Fruit fly (Drosophila melanogaster) whole organism, wandering third instar larva: ENCODE measurements around the gene CycD.

ENCODE experiments used
- Abd-B ChIP-seq: fragments of >200 bp; optimal IDR thresholded peaks from 2 replicates; lab custom pipeline; 2017; ENCODE audit warnings: missing biosample characterization, missing genetic modification characterization
- CG32264 ChIP-seq: fragments of 200-800 bp; sonication (Bioruptor generic); optimal IDR thresholded peaks from 2 replicates; lab custom pipeline; 2016; ENCODE audit warnings: missing biosample characterization, missing genetic modification characterization
- CG9705 ChIP-seq: fragments of 200-800 bp; sonication (Bioruptor generic); optimal IDR thresholded peaks from 2 replicates; lab custom pipeline; 2018; ENCODE audit warnings: missing biosample characterization, mild to moderate bottlenecking, missing genetic modification characterization
- Dif ChIP-seq: fragments of 200-275, 200-300 bp; sonication (Bioruptor generic); optimal IDR thresholded peaks from 2 replicates; lab custom pipeline; 2018; ENCODE audit warnings: missing biosample characterization, missing genetic modification characterization; ENCODE audit not compliant: partially characterized antibody
- HLH106 ChIP-seq: fragments of 200-800 bp; optimal IDR thresholded peaks from 3 replicates; lab custom pipeline; 2019; ENCODE audit warnings: missing biosample characterization, mild to moderate bottlenecking, missing genetic modification characterization, moderate library complexity
- Hnf4 ChIP-seq: fragments of 200-800 bp; sonication (Bioruptor generic); optimal IDR thresholded peaks from 2 replicates; lab custom pipeline; 2016; ENCODE audit warnings: missing biosample characterization, mild to moderate bottlenecking, missing genetic modification characterization
- Hr78 ChIP-seq: fragments of >200 bp; optimal IDR thresholded peaks from 2 replicates; lab custom pipeline; 2017; ENCODE audit warnings: missing biosample characterization, missing genetic modification characterization
- Hr83 ChIP-seq: fragments of 200-300 bp; sonication (Bioruptor generic); optimal IDR thresholded peaks from 2 replicates; lab custom pipeline; 2016; ENCODE audit warnings: missing biosample characterization, mild to moderate bottlenecking, missing genetic modification characterization, moderate library complexity; ENCODE audit not compliant: poor library complexity, severe bottlenecking
- Jra ChIP-seq: sonication (Bioruptor generic); optimal IDR thresholded peaks from 2 replicates; lab custom pipeline; 2016; ENCODE audit warnings: missing biosample characterization, missing genetic modification characterization
- Mio ChIP-seq: sonication (Bioruptor generic); optimal IDR thresholded peaks from 2 replicates; lab custom pipeline; 2016; ENCODE audit warnings: missing biosample characterization, missing genetic modification characterization
- Myc ChIP-seq: fragments of >200 bp; optimal IDR thresholded peaks from 2 replicates; lab custom pipeline; 2017
- N ChIP-seq: fragments of >200 bp; optimal IDR thresholded peaks from 2 replicates; lab custom pipeline; 2018; ENCODE audit warnings: missing biosample characterization, missing external identifiers, missing genetic modification characterization
- OdsH ChIP-seq: fragments of 200-800 bp; sonication (Bioruptor generic); optimal IDR thresholded peaks from 2 replicates; lab custom pipeline; 2016; ENCODE audit warnings: missing biosample characterization, mild to moderate bottlenecking, missing genetic modification characterization
- Rel ChIP-seq, 2 experiments: fragments of 200-800 bp; sonication (Bioruptor generic) in 1 of 2; optimal IDR thresholded peaks; 2 replicates in 1 of 2; 3 replicates in 1 of 2; lab custom pipeline; 2016 to 2019; ENCODE audit warnings: mild to moderate bottlenecking in 2 of 2, missing biosample characterization in 2 of 2, missing genetic modification characterization in 2 of 2, moderate library complexity in 1 of 2
- Sp1 ChIP-seq: fragments of 200-800 bp; sonication (Bioruptor generic); optimal IDR thresholded peaks from 3 replicates; lab custom pipeline; 2019; ENCODE audit warnings: missing biosample characterization, mild to moderate bottlenecking, missing genetic modification characterization, moderate library complexity
- Vsx2 ChIP-seq: fragments of 200-300, 225-300 bp; sonication (Bioruptor generic); optimal IDR thresholded peaks from 2 replicates; lab custom pipeline; 2018; ENCODE audit warnings: missing biosample characterization, missing genetic modification characterization; ENCODE audit not compliant: partially characterized antibody
- br ChIP-seq: fragments of 200-800 bp; sonication (Bioruptor generic); optimal IDR thresholded peaks from 2 replicates; lab custom pipeline; 2016; ENCODE audit warnings: missing biosample characterization, missing genetic modification characterization
- brk ChIP-seq: fragments of 200-800 bp; sonication (Bioruptor generic); optimal IDR thresholded peaks from 2 replicates; lab custom pipeline; 2016; ENCODE audit warnings: missing biosample characterization, mild to moderate bottlenecking, missing genetic modification characterization
- dsf ChIP-seq: sonication (Bioruptor generic); optimal IDR thresholded peaks from 2 replicates; lab custom pipeline; 2016; ENCODE audit warnings: missing biosample characterization, missing genetic modification characterization, borderline replicate concordance
- foxo ChIP-seq, 2 experiments: fragments of 200-800 bp; sonication (Bioruptor generic); optimal IDR thresholded peaks; 2 replicates in 1 of 2; 3 replicates in 1 of 2; lab custom pipeline; 2016 to 2017; ENCODE audit warnings: missing biosample characterization in 2 of 2, missing genetic modification characterization in 2 of 2
- fru ChIP-seq: fragments of 200-800 bp; sonication (Bioruptor generic); optimal IDR thresholded peaks from 3 replicates; lab custom pipeline; 2016; ENCODE audit warnings: missing biosample characterization, mild to moderate bottlenecking, missing genetic modification characterization
- lola ChIP-seq: fragments of >200 bp; optimal IDR thresholded peaks from 2 replicates; lab custom pipeline; 2017; ENCODE audit warnings: missing biosample characterization, missing genetic modification characterization
- pan ChIP-seq: fragments of >200 bp; optimal IDR thresholded peaks from 2 replicates; lab custom pipeline; 2017
- psq ChIP-seq: fragments of 200-800 bp; sonication (Bioruptor generic); optimal IDR thresholded peaks from 3 replicates; lab custom pipeline; 2017; ENCODE audit warnings: missing biosample characterization, mild to moderate bottlenecking, missing genetic modification characterization, moderate library complexity
- rgr ChIP-seq: fragments of 200-800 bp; sonication (Bioruptor generic); optimal IDR thresholded peaks from 3 replicates; lab custom pipeline; 2016; ENCODE audit warnings: missing biosample characterization, mild to moderate bottlenecking, missing genetic modification characterization
- sage ChIP-seq: fragments of 200-800 bp; sonication (Bioruptor generic); optimal IDR thresholded peaks from 2 replicates; lab custom pipeline; 2016; ENCODE audit warnings: missing biosample characterization, mild to moderate bottlenecking, missing genetic modification characterization
- sv ChIP-seq: fragments of 200-800 bp; sonication (Bioruptor generic); optimal IDR thresholded peaks from 3 replicates; lab custom pipeline; 2016; ENCODE audit warnings: missing biosample characterization, missing genetic modification characterization

CycD gene

dm6 chrX:15887247-15887616 is 22.2 kb downstream of the CycD start, which contains the start of gene tay:
Gene tay, minus strand, starts transcription at chrX:15887311.
- peak; percentile 4 for TF ChIP-seq Hr83 (GFP tag; lab: Kevin White, UChicago)
- TF ChIP-seq Rel (GFP tag; optimal IDR thresholded peaks at IDR 0.05; lab: Kevin White, UChicago): no peak
- TF ChIP-seq Rel (tag; optimal IDR thresholded peaks at IDR 0.05; lab: Kevin White, UChicago): peak; percentile 44
- peak; percentile 18 for TF ChIP-seq Myc (lab: Kevin White, UChicago)
- no peak for TF ChIP-seq Jra (GFP tag; lab: Kevin White, UChicago)
- no peak for TF ChIP-seq CG32264 (GFP tag; lab: Kevin White, UChicago)
- TF ChIP-seq brk: no peak
- no peak for TF ChIP-seq fru (GFP tag; lab: Kevin White, UChicago)
- TF ChIP-seq rgr: peak; percentile 15
- no peak for TF ChIP-seq Abd-B (GFP tag; lab: Kevin White, UChicago)
- TF ChIP-seq sv (GFP tag; lab: Kevin White, UChicago): no peak
- no peak for TF ChIP-seq lola (GFP tag; lab: Kevin White, UChicago)
- TF ChIP-seq dsf (GFP tag; lab: Kevin White, UChicago): no peak

- TF ChIP-seq psq: peak; percentile 100
- peak; percentile 38 for TF ChIP-seq CG32264 (GFP tag; lab: Kevin White, UChicago)
- TF ChIP-seq br (GFP tag; lab: Kevin White, UChicago): peak; percentile 21
- no peak for TF ChIP-seq CG9705 (GFP tag; lab: Kevin White, UChicago)
- no peak for TF ChIP-seq Abd-B (GFP tag; lab: Kevin White, UChicago)
- peak; percentile 35 for TF ChIP-seq Rel (GFP tag; optimal IDR thresholded peaks at IDR 0.05; lab: Kevin White, UChicago)
- TF ChIP-seq Rel (tag; optimal IDR thresholded peaks at IDR 0.05; lab: Kevin White, UChicago): peak; percentile 38
- TF ChIP-seq sage (GFP tag; lab: Kevin White, UChicago): peak; percentile 67
- peak; percentile 84 for TF ChIP-seq Sp1 (GFP tag; lab: Kevin White, UChicago)
Observed at dm6 chrX:15886411-15887246, 22.8 kb downstream of the CycD start.

dm6 chrX:15875569-15875968 is 33.9 kb downstream of the CycD start:
- TF ChIP-seq foxo (GFP tag; optimal IDR thresholded peaks at IDR 0.05; lab: Kevin White, UChicago): no peak

- TF ChIP-seq pan: no peak
- no peak for TF ChIP-seq foxo (GFP tag; optimal IDR thresholded peaks at IDR 0.05; lab: Kevin White, UChicago)
- TF ChIP-seq Vsx2 (GFP tag; lab: Kevin White, UChicago): no peak
- no peak for TF ChIP-seq N (GFP tag; lab: Kevin White, UChicago)
- TF ChIP-seq lola (GFP tag; lab: Kevin White, UChicago): no peak
- no peak for TF ChIP-seq br (GFP tag; lab: Kevin White, UChicago)
- TF ChIP-seq CG9705 (GFP tag; lab: Kevin White, UChicago): no peak
- no peak for TF ChIP-seq Hr78 (GFP tag; lab: Kevin White, UChicago)
- no peak for TF ChIP-seq Dif (GFP tag; lab: Kevin White, UChicago)
- no peak for TF ChIP-seq rgr
- TF ChIP-seq Hnf4 (GFP tag; lab: Kevin White, UChicago): no peak
- no peak for TF ChIP-seq HLH106 (tag; lab: Kevin White, UChicago)
- TF ChIP-seq, all 38 proteins: peak for 0
Observed at dm6 chrX:15874437-15874836, 35.0 kb downstream of the CycD start.

- TF ChIP-seq CG9705 (GFP tag; lab: Kevin White, UChicago) (peak; percentile 43), Jra (GFP tag; lab: Kevin White, UChicago) (peak; percentile 44), sv (GFP tag; lab: Kevin White, UChicago) (peak; percentile 23), Vsx2 (GFP tag; lab: Kevin White, UChicago) (no peak), OdsH (peak; percentile 27), psq (peak; percentile 21), Mio (GFP tag; lab: Kevin White, UChicago) (no peak), Hr83 (GFP tag; lab: Kevin White, UChicago) (peak; percentile 27)
Observed at dm6 chrX:15870777-15871757, 38.4 kb downstream of the CycD start.
